Fruit fly (Drosophila melanogaster): Measurements from ENCODE around the gene CG5112.

The CG5112 gene

dm6 chr3R:25490778-25491664 is at the start of gene CG5112, which contains the start of gene Gnpat (continued):
- TF ChIP-seq CG14860 (GFP tag; IDR thresholded peaks at IDR 0.05; ENCODE audit: partially characterized antibody) (peak; percentile 49; the same call in 2 of the 3 replicates), CG32772 (GFP tag; IDR thresholded peaks at IDR 0.05) (peak; percentile 40), zen2 (GFP tag; IDR thresholded peaks at IDR 0.05; ENCODE audit: partially characterized antibody) (peak; percentile 61; the same call in 2 of the 3 replicates), CG8290 (GFP tag; optimal IDR thresholded peaks at IDR 0.05) (no peak), CG8290 (tag; optimal IDR thresholded peaks at IDR 0.05) (peak in 1 of 2 experiments; percentile 92), Deaf1 (tag; optimal IDR thresholded peaks at IDR 0.05) (no peak), CG31224 (GFP tag; IDR thresholded peaks at IDR 0.05) (peak; percentile 52; the same call in 1 of the 2 replicates), grn (GFP tag; optimal IDR thresholded peaks at IDR 0.05) (no peak), CG9609 (GFP tag; optimal IDR thresholded peaks at IDR 0.05) (peak; percentile 70)

dm6 chr3R:25445546-25446400 is 45.5 kb upstream of the CG5112 start:
- TF ChIP-seq CG14441 (GFP tag; IDR thresholded peaks at IDR 0.05) (peak; percentile 61), HLH54F (GFP tag; optimal IDR thresholded peaks at IDR 0.05) (peak; percentile 4), btn (GFP tag; optimal IDR thresholded peaks at IDR 0.05) (peak; percentile 34), CG4820 (GFP tag; optimal IDR thresholded peaks at IDR 0.05) (peak; percentile 68), CG8281 (tag; optimal IDR thresholded peaks at IDR 0.05) (peak; percentile 87), NC2β (GFP tag; optimal IDR thresholded peaks at IDR 0.05) (peak; percentile 75), Scr (GFP tag; IDR thresholded peaks at IDR 0.05; ENCODE audit: partially characterized antibody) (no peak), CoRest (tag; optimal IDR thresholded peaks at IDR 0.05) (peak; percentile 41), sd (tag; optimal IDR thresholded peaks at IDR 0.05) (no peak), CG34422 (GFP tag; IDR thresholded peaks at IDR 0.05) (peak; percentile 82), insv (GFP tag; optimal IDR thresholded peaks at IDR 0.05) (no peak), CG11696 (GFP tag; IDR thresholded peaks at IDR 0.05) (peak; percentile 21; the same call in 1 of the 2 replicates), CG7357 (GFP tag; IDR thresholded peaks at IDR 0.05) (peak; percentile 39; the same call in 1 of the 3 replicates), exex (tag; optimal IDR thresholded peaks at IDR 0.05) (no peak), CG10654 (GFP tag; optimal IDR thresholded peaks at IDR 0.05) (peak; percentile 44), toy (GFP tag; IDR thresholded peaks at IDR 0.05) (no peak), Max (GFP tag; optimal IDR thresholded peaks at IDR 0.05) (peak; percentile 18), CG12219 (GFP tag; optimal IDR thresholded peaks at IDR 0.05) (peak; percentile 59), otp (GFP tag; IDR thresholded peaks at IDR 0.05) (peak; percentile 61; the same call in 1 of the 3 replicates), pan (optimal IDR thresholded peaks at IDR 0.05) (no peak), pan (GFP tag; optimal IDR thresholded peaks at IDR 0.05 in 1 of 2, IDR thresholded peaks at IDR 0.05 in 1 of 2) (peak in 1 of 2 experiments; percentile 65), CG12299 (tag; optimal IDR thresholded peaks at IDR 0.05) (no peak), CG31388 (GFP tag; optimal IDR thresholded peaks at IDR 0.05) (no peak), slp2 (GFP tag; optimal IDR thresholded peaks at IDR 0.05) (peak; percentile 60), Mad (GFP tag; optimal IDR thresholded peaks at IDR 0.05) (peak; percentile 39), nmo (GFP tag; optimal IDR thresholded peaks at IDR 0.05) (peak; percentile 87), CG18619 (GFP tag; optimal IDR thresholded peaks at IDR 0.05) (peak; percentile 14), CG30020 (tag; optimal IDR thresholded peaks at IDR 0.05) (peak; percentile 6), CG13296 (GFP tag; optimal IDR thresholded peaks at IDR 0.05) (no peak), CG32767 (GFP tag; IDR thresholded peaks at IDR 0.05) (peak; percentile 73), CG30403 (GFP tag; optimal IDR thresholded peaks at IDR 0.05) (peak; percentile 59), CG15514 (GFP tag; optimal IDR thresholded peaks at IDR 0.05) (no peak), cato (GFP tag; optimal IDR thresholded peaks at IDR 0.05; ENCODE audit: borderline replicate concordance) (peak; percentile 35), lmd (GFP tag; IDR thresholded peaks at IDR 0.05) (no peak; the same call in 1 of the 2 replicates), Chrac-16 (GFP tag; optimal IDR thresholded peaks at IDR 0.05) (peak; percentile 72), Taf1 (GFP tag; IDR thresholded peaks at IDR 0.05) (no peak), z (GFP tag; IDR thresholded peaks at IDR 0.05) (no peak)
